Worm (Caenorhabditis elegans) whole organism, L3 larva: Measurements from ENCODE around the gene enu-3.1.

ENCODE experiments used
- R02D3.7 ChIP-seq: fragments of 150-350 bp; optimal IDR thresholded peaks from 2 replicates; lab custom pipeline; 2014; ENCODE audit warnings: missing biosample characterization, missing genetic modification characterization
- elt-2 ChIP-seq: sonication (generic microtip); optimal IDR thresholded peaks from 2 replicates; lab custom pipeline; 2016; ENCODE audit warnings: missing genetic modification reagents, mild to moderate bottlenecking, missing genetic modification characterization, missing compliant biosample characterization
- lin-39 ChIP-seq: fragments of 150-350 bp; optimal IDR thresholded peaks from 2 replicates; lab custom pipeline; 2018; ENCODE audit warnings: missing biosample characterization, missing genetic modification reagents, missing genetic modification characterization

- TF ChIP-seq R02D3.7 (peak; percentile 100), lin-39 (peak; percentile 90), elt-2 (tag; lab: Kevin White, UChicago) (peak; percentile 74)
Measured at ce11 chrIII:10407198-10407663, 28.8 kb upstream of the enu-3.1 start, which contains the start of gene hat-1.
